Fruit fly (Drosophila melanogaster) whole organism, embryonic: ENCODE measurements around the gene sosie.

ENCODE experiments used
- ATbp ChIP-seq: fragments of 200-800 bp; sonication (Bioruptor generic); optimal IDR thresholded peaks from 2 replicates; lab custom pipeline; 2017; ENCODE audit warnings: missing biosample characterization, mild to moderate bottlenecking, missing genetic modification characterization, missing genetic modification reagents
- Bdp1 ChIP-seq: fragments of 200-800 bp; sonication (Bioruptor generic); optimal IDR thresholded peaks from 3 replicates; lab custom pipeline; 2016; ENCODE audit warnings: missing biosample characterization, missing genetic modification characterization
- Blimp-1 ChIP-seq: fragments of 200-800 bp; sonication (Bioruptor generic); optimal IDR thresholded peaks from 3 replicates; lab custom pipeline; 2018; ENCODE audit warnings: missing biosample characterization, missing genetic modification characterization, mild to moderate bottlenecking, moderate library complexity, missing genetic modification reagents
- CG10979 ChIP-seq: fragments of 200-800 bp; sonication (Bioruptor generic); optimal IDR thresholded peaks from 2 replicates; lab custom pipeline; 2018; ENCODE audit warnings: missing biosample characterization, mild to moderate bottlenecking, missing genetic modification characterization, moderate library complexity
- CG12659 ChIP-seq: fragments of 200-800 bp; sonication (Bioruptor generic); optimal IDR thresholded peaks from 3 replicates; lab custom pipeline; 2017; ENCODE audit warnings: mild to moderate bottlenecking, missing biosample characterization, missing genetic modification reagents, missing genetic modification characterization
- CG14014 ChIP-seq: fragments of 200-800 bp; sonication (Bioruptor generic); IDR thresholded peaks from 2 replicates; pipeline ENCODE4 v1.3.6; 2022; ENCODE audit warnings: missing biosample characterization, missing genetic modification characterization
- CG14441 ChIP-seq: fragments of 200-800 bp; sonication (Bioruptor generic); IDR thresholded peaks from 2 replicates; pipeline ENCODE4 v1.3.6; 2022; ENCODE audit warnings: missing biosample characterization, missing genetic modification characterization
- CG17361 ChIP-seq: fragments of 200-800 bp; sonication (Bioruptor generic); IDR thresholded peaks from 3 replicates; pipeline ENCODE4 v1.3.6; 2022; ENCODE audit warnings: missing biosample characterization, missing genetic modification characterization
- CG17568 ChIP-seq: fragments of 200-800 bp; sonication (Bioruptor generic); optimal IDR thresholded peaks from 2 replicates; lab custom pipeline; 2018; ENCODE audit warnings: missing biosample characterization, mild to moderate bottlenecking, missing genetic modification characterization, moderate library complexity
- CG17612 ChIP-seq: fragments of 200-800 bp; sonication (Bioruptor generic); IDR thresholded peaks from 2 replicates; pipeline ENCODE4 v1.3.6; 2022; ENCODE audit warnings: missing biosample characterization, missing genetic modification characterization
- CG17912 ChIP-seq: fragments of 200-800 bp; sonication (Bioruptor generic); optimal IDR thresholded peaks from 2 replicates; lab custom pipeline; 2018; ENCODE audit warnings: missing biosample characterization, mild to moderate bottlenecking, missing genetic modification characterization
- CG32532 ChIP-seq: fragments of 200-800 bp; sonication (Bioruptor generic); IDR thresholded peaks from 2 replicates; pipeline ENCODE4 v1.3.6; 2022; ENCODE audit warnings: missing biosample characterization, missing genetic modification characterization
- CG3995 ChIP-seq: fragments of 200-800 bp; sonication (Bioruptor generic); optimal IDR thresholded peaks from 3 replicates; lab custom pipeline; 2016; ENCODE audit warnings: missing biosample characterization, missing genetic modification characterization
- CG4282 ChIP-seq: fragments of 200-800 bp; sonication (Bioruptor generic); optimal IDR thresholded peaks from 2 replicates; lab custom pipeline; 2016; ENCODE audit warnings: missing biosample characterization, missing genetic modification characterization
- CG8478 ChIP-seq: fragments of >200 bp; optimal IDR thresholded peaks from 2 replicates; lab custom pipeline; 2018
- CG9727 ChIP-seq: fragments of 200-800 bp; sonication (Bioruptor generic); optimal IDR thresholded peaks from 3 replicates; lab custom pipeline; 2017; ENCODE audit warnings: missing biosample characterization, mild to moderate bottlenecking, missing genetic modification characterization
- Chrac-16 ChIP-seq: fragments of 200-800 bp; sonication (Bioruptor generic); optimal IDR thresholded peaks from 3 replicates; lab custom pipeline; 2016; ENCODE audit warnings: missing biosample characterization, missing genetic modification characterization
- Dek ChIP-seq: fragments of 200-800 bp; sonication (Bioruptor generic); optimal IDR thresholded peaks from 3 replicates; lab custom pipeline; 2019; ENCODE audit warnings: missing biosample characterization, mild to moderate bottlenecking, missing genetic modification characterization, moderate library complexity
- Doc2 ChIP-seq: fragments of 200-800 bp; sonication (Bioruptor generic); IDR thresholded peaks from 2 replicates; pipeline ENCODE4 v1.3.6; 2022; ENCODE audit warnings: missing biosample characterization, missing genetic modification characterization
- Gsc ChIP-seq: fragments of 200-800 bp; sonication (Bioruptor generic); IDR thresholded peaks from 2 replicates; pipeline ENCODE4 v1.3.6; 2022; ENCODE audit warnings: missing biosample characterization, missing genetic modification characterization
- HLH4C ChIP-seq: fragments of 200-800 bp; sonication (Bioruptor generic); IDR thresholded peaks from 3 replicates; pipeline ENCODE4 v1.3.6; 2022; ENCODE audit warnings: missing biosample characterization, missing genetic modification characterization; ENCODE audit not compliant: partially characterized antibody
- Mad ChIP-seq: fragments of 200-800 bp; sonication (Bioruptor generic); optimal IDR thresholded peaks from 2 replicates; lab custom pipeline; 2016; ENCODE audit warnings: missing biosample characterization, missing genetic modification characterization
- Nf-YB ChIP-seq: fragments of 200-800 bp; sonication (Bioruptor generic); optimal IDR thresholded peaks from 3 replicates; lab custom pipeline; 2019; ENCODE audit warnings: missing biosample characterization, mild to moderate bottlenecking, missing genetic modification characterization, moderate library complexity
- Nf-YC ChIP-seq: fragments of 200-800 bp; optimal IDR thresholded peaks from 3 replicates; lab custom pipeline; 2019; ENCODE audit warnings: missing biosample characterization, mild to moderate bottlenecking, missing genetic modification characterization, moderate library complexity
- Oaz ChIP-seq: fragments of 200-800 bp; sonication (Bioruptor generic); IDR thresholded peaks from 2 replicates; pipeline ENCODE4 v1.3.6; 2022; ENCODE audit warnings: missing biosample characterization, missing genetic modification characterization
- Rfx ChIP-seq: fragments of 200-800 bp; sonication (Bioruptor generic); IDR thresholded peaks from 2 replicates; pipeline ENCODE4 v1.3.6; 2022; ENCODE audit warnings: missing biosample characterization, missing genetic modification characterization
- Sox100B ChIP-seq: fragments of 200-800 bp; sonication (Bioruptor generic); optimal IDR thresholded peaks from 3 replicates; lab custom pipeline; 2018; ENCODE audit warnings: missing biosample characterization, mild to moderate bottlenecking, missing genetic modification characterization
- Xbp1 ChIP-seq: fragments of 200-800 bp; sonication (Bioruptor generic); optimal IDR thresholded peaks from 3 replicates; lab custom pipeline; 2016; ENCODE audit warnings: missing biosample characterization, mild to moderate bottlenecking, missing genetic modification characterization
- ab ChIP-seq: fragments of 200-800 bp; sonication (Bioruptor generic); optimal IDR thresholded peaks from 2 replicates; lab custom pipeline; 2016; ENCODE audit warnings: missing biosample characterization, missing genetic modification characterization
- bbx ChIP-seq: fragments of 200-800 bp; sonication (Bioruptor generic); IDR thresholded peaks from 2 replicates; pipeline ENCODE4 v1.3.6; 2022; ENCODE audit warnings: missing biosample characterization, missing genetic modification characterization; ENCODE audit not compliant: partially characterized antibody
- chif ChIP-seq, 2 experiments: fragments of 200-800 bp; sonication (Bioruptor generic); optimal IDR thresholded peaks; 3 replicates each; lab custom pipeline; 2016; ENCODE audit warnings: missing biosample characterization in 2 of 2, missing genetic modification characterization in 2 of 2
- crc ChIP-seq: fragments of 200-800 bp; sonication (Bioruptor generic); optimal IDR thresholded peaks from 2 replicates; lab custom pipeline; 2016; ENCODE audit warnings: missing biosample characterization, missing genetic modification characterization
- cwo ChIP-seq: fragments of 200-800 bp; sonication (Bioruptor generic); optimal IDR thresholded peaks from 3 replicates; lab custom pipeline; 2017; ENCODE audit warnings: missing biosample characterization, missing genetic modification characterization, mild to moderate bottlenecking, moderate library complexity, missing genetic modification reagents
- dm ChIP-seq: fragments of 200-800 bp; sonication (Bioruptor generic); optimal IDR thresholded peaks from 3 replicates; lab custom pipeline; 2016; ENCODE audit warnings: missing biosample characterization, missing genetic modification characterization
- ems ChIP-seq: fragments of 200-800 bp; sonication (Bioruptor generic); optimal IDR thresholded peaks from 3 replicates; lab custom pipeline; 2016; ENCODE audit warnings: missing biosample characterization, missing genetic modification characterization
- esg ChIP-seq: fragments of 200-800 bp; sonication (Bioruptor generic); conservative IDR thresholded peaks from 2 replicates; pipeline ENCODE4 v1.3.6; 2022; ENCODE audit warnings: missing biosample characterization, missing genetic modification characterization
- eve ChIP-seq, 2 experiments: fragments of >200 bp; optimal IDR thresholded peaks; 2 replicates each; lab custom pipeline; 2017; ENCODE audit warnings: missing biosample characterization in 2 of 2, missing genetic modification characterization in 2 of 2
- gce ChIP-seq: fragments of 200-800 bp; sonication (Bioruptor generic); IDR thresholded peaks from 3 replicates; pipeline ENCODE4 v1.3.6; 2022; ENCODE audit warnings: missing biosample characterization, missing genetic modification characterization
- gcm2 ChIP-seq: fragments of 200-800 bp; sonication (Bioruptor generic); optimal IDR thresholded peaks from 2 replicates; lab custom pipeline; 2016; ENCODE audit warnings: missing biosample characterization, missing genetic modification characterization
- gsb-n ChIP-seq: fragments of 200-800 bp; sonication (Bioruptor generic); optimal IDR thresholded peaks from 3 replicates; lab custom pipeline; 2018; ENCODE audit warnings: missing biosample characterization, mild to moderate bottlenecking, missing genetic modification characterization
- hkb ChIP-seq, 2 experiments: fragments of 200-800 bp in 1 of 2; fragments of >200 bp in 1 of 2; sonication (Bioruptor generic) in 1 of 2; IDR thresholded peaks in 1 of 2; optimal IDR thresholded peaks in 1 of 2; 2 replicates each; pipeline versions ENCODE4 v1.3.6 to Lab custom; 2017 to 2022; ENCODE audit warnings: missing biosample characterization in 1 of 2, missing genetic modification characterization in 1 of 2
- knrl ChIP-seq: fragments of 200-800 bp; sonication (Bioruptor generic); IDR thresholded peaks from 3 replicates; pipeline ENCODE4 v1.3.6; 2022; ENCODE audit warnings: missing biosample characterization, missing genetic modification characterization; ENCODE audit not compliant: partially characterized antibody
- oc ChIP-seq: fragments of 200-800 bp; sonication (Bioruptor generic); optimal IDR thresholded peaks from 2 replicates; lab custom pipeline; 2018; ENCODE audit warnings: missing biosample characterization, mild to moderate bottlenecking, missing genetic modification characterization, moderate library complexity
- sc ChIP-seq, 3 experiments: fragments of >200 bp in 2 of 3; fragments of 200-800 bp in 1 of 3; sonication (Bioruptor generic) in 1 of 3; optimal IDR thresholded peaks; 2 replicates in 2 of 3; 3 replicates in 1 of 3; lab custom pipeline; 2017; ENCODE audit warnings: mild to moderate bottlenecking in 1 of 3, missing biosample characterization in 1 of 3, missing genetic modification characterization in 1 of 3, missing genetic modification reagents in 1 of 3
- sens-2 ChIP-seq: fragments of 200-800 bp; sonication (Bioruptor generic); IDR thresholded peaks from 2 replicates; pipeline ENCODE4 v1.3.6; 2022; ENCODE audit warnings: missing biosample characterization, missing genetic modification characterization
- sisA ChIP-seq: fragments of 200-800 bp; sonication (Bioruptor generic); IDR thresholded peaks from 2 replicates; pipeline ENCODE4 v1.3.6; 2022; ENCODE audit warnings: missing biosample characterization, missing genetic modification characterization
- slou ChIP-seq: fragments of 200-800 bp; sonication (Bioruptor generic); optimal IDR thresholded peaks from 3 replicates; lab custom pipeline; 2016; ENCODE audit warnings: missing biosample characterization, missing genetic modification characterization
- stwl ChIP-seq: fragments of 200-800 bp; sonication (Bioruptor generic); optimal IDR thresholded peaks from 3 replicates; lab custom pipeline; 2018; ENCODE audit warnings: missing biosample characterization, mild to moderate bottlenecking, missing genetic modification characterization, moderate library complexity
- vnd ChIP-seq: fragments of 200-800 bp; sonication (Bioruptor generic); IDR thresholded peaks from 3 replicates; pipeline ENCODE4 v1.3.6; 2022; ENCODE audit warnings: missing biosample characterization, missing genetic modification characterization; ENCODE audit not compliant: partially characterized antibody
- yki ChIP-seq: fragments of >200 bp; optimal IDR thresholded peaks from 3 replicates; lab custom pipeline; 2018

The sosie gene

dm6 chr3R:24870389-24871048 is 36.8 kb downstream of the sosie start, which contains the start of gene CycB3 (continued):
- TF ChIP-seq knrl (GFP tag; lab: Robert Waterston, UW) = peak; percentile 27; the same call in 1 of the 3 replicates
- TF ChIP-seq ab = no peak
- TF ChIP-seq Mad = no peak
- TF ChIP-seq CG9727 = peak; percentile 23
- no peak for TF ChIP-seq crc (GFP tag; lab: Kevin White, UChicago)
- TF ChIP-seq Nf-YC (tag; lab: Kevin White, UChicago) = no peak
- no peak for TF ChIP-seq yki (lab: Kevin White, UChicago)
- no peak for TF ChIP-seq CG3995
- no peak for TF ChIP-seq CG17568 (GFP tag; lab: Kevin White, UChicago)
- no peak for TF ChIP-seq CG14441
- TF ChIP-seq Sox100B (GFP tag; lab: Kevin White, UChicago) = no peak
- peak; percentile 31 for TF ChIP-seq Bdp1
- TF ChIP-seq dm (GFP tag; lab: Kevin White, UChicago) = peak; percentile 53
- TF ChIP-seq CG4282 = no peak
- TF ChIP-seq CG17612 = no peak
- TF ChIP-seq eve (GFP tag; optimal IDR thresholded peaks at IDR 0.05; lab: Kevin White, UChicago) = no peak
- TF ChIP-seq vnd (GFP tag; lab: Robert Waterston, UW) = no peak
- no peak for TF ChIP-seq sisA
- no peak for TF ChIP-seq CG17361 (GFP tag; lab: Robert Waterston, UW)
- peak; percentile 41 for TF ChIP-seq CG10979 (tag; lab: Kevin White, UChicago)
- no peak for TF ChIP-seq sens-2
- TF ChIP-seq sc (optimal IDR thresholded peaks at IDR 0.05; lab: Kevin White, UChicago) = no peak
- TF ChIP-seq sc (GFP tag; optimal IDR thresholded peaks at IDR 0.05; lab: Kevin White, UChicago) = no peak
- no peak for TF ChIP-seq ems (GFP tag; lab: Kevin White, UChicago)
- no peak for TF ChIP-seq Doc2 (GFP tag; lab: Robert Waterston, UW)
- no peak for TF ChIP-seq esg (GFP tag; lab: Robert Waterston, UW)
- TF ChIP-seq gcm2 (GFP tag; lab: Kevin White, UChicago) = no peak
- TF ChIP-seq cwo (GFP tag; lab: Kevin White, UChicago) = no peak
- peak; percentile 69 for TF ChIP-seq CG17912 (GFP tag; lab: Kevin White, UChicago)
- no peak for TF ChIP-seq ATbp (GFP tag; lab: Kevin White, UChicago)
- TF ChIP-seq Blimp-1 (GFP tag; lab: Kevin White, UChicago) = no peak
- TF ChIP-seq stwl (tag; lab: Kevin White, UChicago) = peak; percentile 65
- TF ChIP-seq slou (GFP tag; lab: Kevin White, UChicago) = no peak
- no peak for TF ChIP-seq HLH4C (GFP tag; lab: Robert Waterston, UW)
- no peak for TF ChIP-seq CG32532 (GFP tag; lab: Robert Waterston, UW)
- peak; percentile 55 for TF ChIP-seq Rfx (GFP tag; lab: Robert Waterston, UW)
- no peak for TF ChIP-seq Xbp1
- TF ChIP-seq gsb-n = peak; percentile 11
- TF ChIP-seq CG14014 (GFP tag; lab: Robert Waterston, UW) = 0 out of 2 replicates have a peak, but pooled peaks have one; percentile 31
- TF ChIP-seq CG8478 (lab: Kevin White, UChicago) = no peak
- no peak for TF ChIP-seq Oaz (GFP tag; lab: Robert Waterston, UW)
- TF ChIP-seq Dek (tag; lab: Kevin White, UChicago) = no peak
- no peak for TF ChIP-seq Chrac-16 (GFP tag; lab: Kevin White, UChicago)
- TF ChIP-seq Gsc (GFP tag; lab: Robert Waterston, UW) = no peak
- no peak for TF ChIP-seq Nf-YB
- TF ChIP-seq gce (GFP tag; lab: Robert Waterston, UW) = peak; percentile 39; the same call in 1 of the 3 replicates
- TF ChIP-seq bbx (GFP tag; lab: Robert Waterston, UW) = peak; percentile 50; the same call in 1 of the 2 replicates
- no peak for TF ChIP-seq oc (tag; lab: Kevin White, UChicago)
- TF ChIP-seq chif (GFP tag; optimal IDR thresholded peaks at IDR 0.05; lab: Kevin White, UChicago) = peak in 1 of 2 experiments; percentile 25
- TF ChIP-seq hkb (optimal IDR thresholded peaks at IDR 0.05; lab: Kevin White, UChicago) = no peak
- TF ChIP-seq hkb (GFP tag; IDR thresholded peaks at IDR 0.05; lab: Robert Waterston, UW) = 0 out of 2 replicates have a peak, but pooled peaks have one; percentile 9
- peak; percentile 51 for TF ChIP-seq CG12659 (GFP tag; lab: Kevin White, UChicago)
